Worm (Caenorhabditis elegans): Measurements from ENCODE around the gene mec-12.

mec-12 gene

ce11 chrIII:3094694-3095093 is 44.3 kb downstream of the mec-12 start:
- no peak for TF ChIP-seq unc-30 (tag; optimal IDR thresholded peaks at IDR 0.05)
- TF ChIP-seq lin-35 (GFP tag; optimal IDR thresholded peaks at IDR 0.05): no peak
- no peak for TF ChIP-seq nhr-12 (tag; optimal IDR thresholded peaks at IDR 0.05)
- no peak for TF ChIP-seq rnt-1 (tag; optimal IDR thresholded peaks at IDR 0.05)
- TF ChIP-seq aly-2 (tag; optimal IDR thresholded peaks at IDR 0.05): no peak
- no peak for TF ChIP-seq sox-4 (tag; optimal IDR thresholded peaks at IDR 0.05)
- no peak for TF ChIP-seq Y116A8C.19 (tag; optimal IDR thresholded peaks at IDR 0.05; ENCODE audit: borderline replicate concordance)
- no peak for TF ChIP-seq nhr-85 (tag)
- no peak for TF ChIP-seq nhr-19 (GFP tag; conservative IDR thresholded peaks at IDR 0.05)
- TF ChIP-seq ztf-11 (tag; optimal IDR thresholded peaks at IDR 0.05): no peak
- TF ChIP-seq ceh-82 (tag; optimal IDR thresholded peaks at IDR 0.05): no peak
- no peak for TF ChIP-seq efl-1 (optimal IDR thresholded peaks at IDR 0.05)
- no peak for TF ChIP-seq efl-1 (GFP tag; optimal IDR thresholded peaks at IDR 0.05 in 1 of 2)
- TF ChIP-seq lin-13 (GFP tag; optimal IDR thresholded peaks at IDR 0.05): no peak

DNA sequence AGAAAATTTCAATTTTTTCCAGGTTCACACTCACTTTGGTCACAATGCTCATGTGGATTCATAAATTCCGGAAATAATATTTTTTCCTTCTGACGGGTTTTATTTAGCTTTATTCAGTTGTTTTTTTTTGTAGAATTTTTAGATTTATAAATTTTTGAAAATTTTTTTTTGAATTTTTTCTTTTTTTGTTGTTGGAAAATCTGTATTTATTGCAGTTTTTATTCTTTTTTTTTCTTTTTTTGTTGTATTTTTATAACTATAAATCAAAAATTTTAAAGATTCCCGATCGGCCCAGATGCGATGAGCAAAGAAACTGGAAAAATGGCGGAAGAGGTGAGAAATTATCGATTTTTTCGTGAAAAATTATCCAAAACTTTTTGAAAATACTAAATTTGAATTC is 47.5 kb downstream of the mec-12 start, which contains the start of gene ccep-135:
Gene ccep-135 (plus strand): TSS at position 301 of the 400 bp plus-strand sequence.
- no peak for TF ChIP-seq pax-3 (tag; optimal IDR thresholded peaks at IDR 0.05)
- TF ChIP-seq grh-1 (GFP tag; IDR thresholded peaks at IDR 0.05): no peak
- no peak for TF ChIP-seq ceh-63 (GFP tag; optimal IDR thresholded peaks at IDR 0.05)

DNA sequence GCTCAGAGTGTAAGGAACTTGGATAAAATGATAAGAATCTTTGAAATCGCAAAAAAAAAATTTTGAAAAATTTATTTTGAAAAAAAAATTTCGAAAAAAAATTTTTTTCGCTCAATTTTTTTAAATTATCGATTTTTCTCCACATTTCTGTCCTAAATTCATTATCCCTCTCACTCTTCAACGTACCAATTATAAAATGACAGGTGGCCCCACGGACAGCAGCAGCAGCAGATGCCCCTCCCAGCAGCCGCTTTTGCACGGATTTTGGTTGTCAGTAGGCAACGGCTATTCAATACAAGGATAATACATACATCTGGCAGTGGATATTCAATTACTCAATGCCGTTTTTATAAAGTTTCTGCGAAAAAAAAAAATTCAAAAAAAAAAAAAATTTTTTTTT is 52.6 kb downstream of the mec-12 start, which contains the start of gene sft-1:
Gene sft-1 (plus strand): TSS at position 201 of the 400 bp plus-strand sequence.
- TF ChIP-seq nhr-71 (tag; optimal IDR thresholded peaks at IDR 0.05) (no peak), efl-1 (optimal IDR thresholded peaks at IDR 0.05) (no peak), efl-1 (GFP tag; optimal IDR thresholded peaks at IDR 0.05 in 1 of 2) (peak in 1 of 2 experiments; percentile 51)

Data from whole organism, L1 larva.